Fruit fly (Drosophila melanogaster) whole organism, prepupa: ENCODE data around the gene LysB.

Experiments
- CG10631 ChIP-seq: fragments of 200-800 bp; sonication (Bioruptor generic); optimal IDR thresholded peaks from 2 replicates; lab custom pipeline; 2016; ENCODE audit warnings: missing biosample characterization, missing genetic modification characterization
- CG10669 ChIP-seq: fragments of 200-800 bp; sonication (Bioruptor generic); optimal IDR thresholded peaks from 3 replicates; lab custom pipeline; 2018; ENCODE audit warnings: missing biosample characterization, mild to moderate bottlenecking, missing genetic modification characterization, moderate library complexity
- CG11294 ChIP-seq: fragments of 200-800 bp; sonication (Bioruptor generic); IDR thresholded peaks from 2 replicates; pipeline ENCODE4 v1.3.6; 2022; ENCODE audit warnings: missing biosample characterization, missing genetic modification characterization
- CG15336 ChIP-seq: fragments of 200-800 bp; sonication (Bioruptor generic); IDR thresholded peaks from 2 replicates; pipeline ENCODE4 v1.3.6; 2022; ENCODE audit warnings: missing biosample characterization, missing genetic modification characterization
- CG1621 ChIP-seq: fragments of 200-800 bp; sonication (Bioruptor generic); optimal IDR thresholded peaks from 3 replicates; lab custom pipeline; 2018; ENCODE audit warnings: missing biosample characterization, mild to moderate bottlenecking, missing genetic modification characterization
- CG16779 ChIP-seq: fragments of 200-800 bp; sonication (Bioruptor generic); optimal IDR thresholded peaks from 3 replicates; lab custom pipeline; 2017; ENCODE audit warnings: missing biosample characterization, mild to moderate bottlenecking, missing genetic modification characterization
- CG3032 ChIP-seq: fragments of 200-800 bp; optimal IDR thresholded peaks from 2 replicates; lab custom pipeline; 2019; ENCODE audit warnings: missing biosample characterization, mild to moderate bottlenecking, missing genetic modification characterization, moderate library complexity
- CG31627 ChIP-seq: fragments of 200-800 bp; sonication (Bioruptor generic); optimal IDR thresholded peaks from 3 replicates; lab custom pipeline; 2016; ENCODE audit warnings: missing biosample characterization, missing genetic modification characterization
- CG32006 ChIP-seq: fragments of 200-800 bp; sonication (Bioruptor generic); optimal IDR thresholded peaks from 3 replicates; lab custom pipeline; 2017; ENCODE audit warnings: missing biosample characterization, mild to moderate bottlenecking, missing genetic modification characterization
- CG34406 ChIP-seq: fragments of 200-800 bp; sonication (Bioruptor generic); optimal IDR thresholded peaks from 3 replicates; lab custom pipeline; 2016; ENCODE audit warnings: missing biosample characterization, missing genetic modification characterization
- CG3919 ChIP-seq: fragments of 200-800 bp; sonication (Bioruptor generic); optimal IDR thresholded peaks from 3 replicates; lab custom pipeline; 2016; ENCODE audit warnings: missing biosample characterization, missing genetic modification characterization
- CG4318 ChIP-seq: fragments of 200-800 bp; sonication (Bioruptor generic); optimal IDR thresholded peaks from 3 replicates; lab custom pipeline; 2017; ENCODE audit warnings: missing biosample characterization, mild to moderate bottlenecking, missing genetic modification characterization
- CG6276 ChIP-seq: fragments of 200-800 bp; sonication (Bioruptor generic); optimal IDR thresholded peaks from 2 replicates; lab custom pipeline; 2017; ENCODE audit warnings: missing biosample characterization, mild to moderate bottlenecking, missing genetic modification characterization
- CG6792 ChIP-seq: fragments of 200-800 bp; sonication (Bioruptor generic); optimal IDR thresholded peaks from 3 replicates; lab custom pipeline; 2016; ENCODE audit warnings: missing biosample characterization, missing genetic modification characterization
- CG6854 ChIP-seq: fragments of 200-800 bp; sonication (Bioruptor generic); optimal IDR thresholded peaks from 2 replicates; lab custom pipeline; 2017; ENCODE audit warnings: missing biosample characterization, mild to moderate bottlenecking, missing genetic modification characterization
- CG8632 ChIP-seq: fragments of 200-800 bp; sonication (Bioruptor generic); optimal IDR thresholded peaks from 3 replicates; lab custom pipeline; 2016; ENCODE audit warnings: missing biosample characterization, missing genetic modification characterization
- CG9139 ChIP-seq: fragments of 200-800 bp; sonication (Bioruptor generic); optimal IDR thresholded peaks from 3 replicates; lab custom pipeline; 2017; ENCODE audit warnings: missing biosample characterization, mild to moderate bottlenecking, missing genetic modification characterization
- Eip75B ChIP-seq: fragments of 200-800 bp; sonication (Bioruptor generic); optimal IDR thresholded peaks from 3 replicates; lab custom pipeline; 2016; ENCODE audit warnings: missing biosample characterization, missing genetic modification characterization
- Eip78C ChIP-seq: fragments of 200-800 bp; sonication (Bioruptor generic); peaks from one replicate; lab custom pipeline; 2016; ENCODE audit warnings: missing biosample characterization, missing genetic modification characterization
- Ets21C ChIP-seq: fragments of 200-800 bp; sonication (Bioruptor generic); optimal IDR thresholded peaks from 3 replicates; lab custom pipeline; 2016; ENCODE audit warnings: missing biosample characterization, missing genetic modification characterization
- Ets96B ChIP-seq: fragments of 200-800 bp; optimal IDR thresholded peaks from 2 replicates; lab custom pipeline; 2019; ENCODE audit warnings: missing biosample characterization, mild to moderate bottlenecking, missing genetic modification characterization, moderate library complexity
- Gug ChIP-seq: fragments of 200-800 bp; sonication (Bioruptor generic); IDR thresholded peaks from 2 replicates; pipeline ENCODE4 v1.3.6; 2022; ENCODE audit warnings: missing biosample characterization, missing genetic modification characterization
- Hr38 ChIP-seq: sonication (Bioruptor generic); optimal IDR thresholded peaks from 2 replicates; lab custom pipeline; 2016; ENCODE audit warnings: missing biosample characterization, missing genetic modification characterization
- Hr4 ChIP-seq: fragments of 200-800 bp; sonication (Bioruptor generic); optimal IDR thresholded peaks from 3 replicates; lab custom pipeline; 2016; ENCODE audit warnings: missing biosample characterization, missing genetic modification characterization
- Lpt ChIP-seq: fragments of 200-800 bp; sonication (Bioruptor generic); optimal IDR thresholded peaks from 3 replicates; lab custom pipeline; 2016; ENCODE audit warnings: missing biosample characterization, missing genetic modification characterization
- OdsH ChIP-seq: fragments of 200-800 bp; sonication (Bioruptor generic); optimal IDR thresholded peaks from 3 replicates; lab custom pipeline; 2016; ENCODE audit warnings: missing biosample characterization, missing genetic modification characterization
- Smox ChIP-seq: fragments of 200-800 bp; sonication (Bioruptor generic); optimal IDR thresholded peaks from 3 replicates; lab custom pipeline; 2016; ENCODE audit warnings: missing biosample characterization, missing genetic modification characterization
- Sox102F ChIP-seq: fragments of 200-800 bp; sonication (Bioruptor generic); optimal IDR thresholded peaks from 2 replicates; lab custom pipeline; 2016; ENCODE audit warnings: missing biosample characterization, mild to moderate bottlenecking, missing genetic modification characterization
- Sox14 ChIP-seq: fragments of 200-800 bp; sonication (Bioruptor generic); optimal IDR thresholded peaks from 3 replicates; lab custom pipeline; 2016; ENCODE audit warnings: missing biosample characterization, missing genetic modification characterization
- achi ChIP-seq: fragments of 200-800 bp; sonication (Bioruptor generic); optimal IDR thresholded peaks from 3 replicates; lab custom pipeline; 2016; ENCODE audit warnings: missing biosample characterization, missing genetic modification characterization
- cyc ChIP-seq: fragments of 200-800 bp; sonication (Bioruptor generic); optimal IDR thresholded peaks from 3 replicates; lab custom pipeline; 2016; ENCODE audit warnings: missing biosample characterization, missing genetic modification characterization
- dac ChIP-seq: fragments of 200-800 bp; sonication (Bioruptor generic); optimal IDR thresholded peaks from 2 replicates; lab custom pipeline; 2017; ENCODE audit warnings: missing biosample characterization, mild to moderate bottlenecking, missing genetic modification characterization
- dsx ChIP-seq: fragments of 200-800 bp; optimal IDR thresholded peaks from 3 replicates; lab custom pipeline; 2019; ENCODE audit warnings: missing biosample characterization, mild to moderate bottlenecking, missing genetic modification characterization, moderate library complexity; ENCODE audit not compliant: poor library complexity, severe bottlenecking
- eg ChIP-seq: fragments of 200-800 bp; sonication (Bioruptor generic); IDR thresholded peaks from 3 replicates; pipeline ENCODE4 v1.3.6; 2022; ENCODE audit warnings: missing biosample characterization, missing genetic modification characterization
- esn ChIP-seq: fragments of 200-800 bp; sonication (Bioruptor generic); optimal IDR thresholded peaks from 2 replicates; lab custom pipeline; 2016; ENCODE audit warnings: missing biosample characterization, mild to moderate bottlenecking, missing genetic modification characterization, moderate library complexity
- fd59A ChIP-seq: fragments of 200-800 bp; sonication (Bioruptor generic); optimal IDR thresholded peaks from 2 replicates; lab custom pipeline; 2017; ENCODE audit warnings: missing biosample characterization, mild to moderate bottlenecking, missing genetic modification characterization, missing genetic modification reagents
- fd85E ChIP-seq: fragments of 200-800 bp; sonication (Bioruptor generic); optimal IDR thresholded peaks from 3 replicates; lab custom pipeline; 2016; ENCODE audit warnings: missing biosample characterization, missing genetic modification characterization
- net ChIP-seq: fragments of 200-800 bp; sonication (Bioruptor generic); optimal IDR thresholded peaks from 3 replicates; lab custom pipeline; 2016; ENCODE audit warnings: missing biosample characterization, missing genetic modification characterization
- pdm3 ChIP-seq: fragments of 200-800 bp; sonication (Bioruptor generic); optimal IDR thresholded peaks from 3 replicates; lab custom pipeline; 2016; ENCODE audit warnings: missing biosample characterization, missing genetic modification characterization
- spab ChIP-seq: fragments of 200-800 bp; sonication (Bioruptor generic); optimal IDR thresholded peaks from 2 replicates; lab custom pipeline; 2017; ENCODE audit warnings: missing biosample characterization, mild to moderate bottlenecking, missing genetic modification characterization, missing genetic modification reagents
- ss ChIP-seq, 2 experiments: fragments of 200-800 bp; sonication (Bioruptor generic); optimal IDR thresholded peaks; 2 replicates in 1 of 2; 3 replicates in 1 of 2; lab custom pipeline; 2017 to 2018; ENCODE audit warnings: mild to moderate bottlenecking in 2 of 2, missing biosample characterization in 2 of 2, missing genetic modification characterization in 2 of 2, moderate library complexity in 1 of 2
- svp ChIP-seq: fragments of 200-800 bp; sonication (Bioruptor generic); peaks from one replicate; lab custom pipeline; 2016; ENCODE audit warnings: missing biosample characterization, missing genetic modification characterization
- topi ChIP-seq: fragments of 200-800 bp; sonication (Bioruptor generic); optimal IDR thresholded peaks from 3 replicates; lab custom pipeline; 2016; ENCODE audit warnings: missing biosample characterization, missing genetic modification characterization
- vri ChIP-seq: fragments of 200-800 bp; sonication (Bioruptor generic); optimal IDR thresholded peaks from 3 replicates; lab custom pipeline; 2016; ENCODE audit warnings: missing biosample characterization, mild to moderate bottlenecking, missing genetic modification characterization

LysB gene

dm6 chr3L:1250396-1250795 lies 43.2 kb downstream of the LysB start, which contains the start of gene Bfc:
Gene Bfc (plus strand): TSS chr3L:1250696.
- TF ChIP-seq spab (no peak), CG11294 (GFP tag; lab: Robert Waterston, UW) (no peak), svp (GFP tag; lab: Kevin White, UChicago) (no peak), CG9139 (GFP tag; lab: Kevin White, UChicago) (no peak)

- TF ChIP-seq fd85E (no peak), CG11294 (GFP tag; lab: Robert Waterston, UW) (no peak), CG6276 (GFP tag; lab: Kevin White, UChicago) (no peak), pdm3 (GFP tag; lab: Kevin White, UChicago) (no peak), Hr4 (GFP tag; lab: Kevin White, UChicago) (no peak), fd59A (GFP tag; lab: Kevin White, UChicago) (no peak), spab (no peak), CG1621 (tag; lab: Kevin White, UChicago) (no peak), net (GFP tag; lab: Kevin White, UChicago) (no peak), CG4318 (GFP tag; lab: Kevin White, UChicago) (no peak), CG6792 (GFP tag; lab: Kevin White, UChicago) (no peak), CG34406 (no peak), Lpt (GFP tag; lab: Kevin White, UChicago) (no peak), CG16779 (tag; lab: Kevin White, UChicago) (no peak), CG9139 (GFP tag; lab: Kevin White, UChicago) (no peak), CG10669 (GFP tag; lab: Kevin White, UChicago) (no peak), CG10631 (GFP tag; lab: Kevin White, UChicago) (no peak)
These were observed 44.5 kb downstream of the LysB start, which contains the start of the genes CG9130 and CG9133 for dm6 chr3L:1251712-1252111. Gene CG9130 (plus strand): TSS chr3L:1252012. Gene CG9133 (plus strand): TSS chr3L:1252012.

- TF ChIP-seq esn (GFP tag; lab: Kevin White, UChicago) (no peak), ss (GFP tag; optimal IDR thresholded peaks at IDR 0.05; lab: Kevin White, UChicago) (peak in 1 of 2 experiments; percentile 28), pdm3 (GFP tag; lab: Kevin White, UChicago) (no peak), Smox (no peak), topi (GFP tag; lab: Kevin White, UChicago) (no peak), CG3032 (no peak), CG32006 (GFP tag; lab: Kevin White, UChicago) (no peak), CG3919 (GFP tag; lab: Kevin White, UChicago) (peak; percentile 23), Hr38 (GFP tag; lab: Kevin White, UChicago) (no peak), CG1621 (tag; lab: Kevin White, UChicago) (peak; percentile 19), CG34406 (no peak), CG4318 (GFP tag; lab: Kevin White, UChicago) (no peak), CG16779 (tag; lab: Kevin White, UChicago) (no peak), Hr4 (GFP tag; lab: Kevin White, UChicago) (no peak), CG6276 (GFP tag; lab: Kevin White, UChicago) (peak; percentile 10), Eip75B (GFP tag; lab: Kevin White, UChicago) (no peak), Lpt (GFP tag; lab: Kevin White, UChicago) (no peak), OdsH (GFP tag; lab: Kevin White, UChicago) (no peak), vri (peak; percentile 72), Gug (GFP tag; lab: Robert Waterston, UW) (no peak), CG9139 (GFP tag; lab: Kevin White, UChicago) (no peak), svp (GFP tag; lab: Kevin White, UChicago) (no peak), achi (GFP tag; lab: Kevin White, UChicago) (peak; percentile 13), CG11294 (GFP tag; lab: Robert Waterston, UW) (no peak), CG10669 (GFP tag; lab: Kevin White, UChicago) (no peak), CG15336 (peak; percentile 23; the same call in 1 of the 2 replicates), Ets96B (no peak), CG6792 (GFP tag; lab: Kevin White, UChicago) (peak; percentile 4), Eip78C (GFP tag; lab: Kevin White, UChicago) (peak; percentile 72), CG6854 (GFP tag; lab: Kevin White, UChicago) (peak; percentile 64), dsx (GFP tag; lab: Kevin White, UChicago) (peak; percentile 8), Ets21C (GFP tag; lab: Kevin White, UChicago) (no peak), eg (peak; percentile 52; the same call in 2 of the 3 replicates), Sox14 (GFP tag; lab: Kevin White, UChicago) (no peak), Sox102F (GFP tag; lab: Kevin White, UChicago) (peak; percentile 34), dac (GFP tag; lab: Kevin White, UChicago) (no peak), CG8632 (GFP tag; lab: Kevin White, UChicago) (no peak), CG31627 (no peak), net (GFP tag; lab: Kevin White, UChicago) (peak; percentile 16), cyc (GFP tag; lab: Kevin White, UChicago) (no peak)
These were observed 49.0 kb downstream of the LysB start, which contains the start of gene tfc for dm6 chr3L:1256061-1256780. Gene tfc (plus strand): TSS chr3L:1256449.
